Worm (Caenorhabditis elegans) whole organism, midembryonic: ENCODE results near the gene R07B7.6.

Source experiments
- T22C8.4 ChIP-seq: fragments of 200-800 bp; sonication (Bioruptor generic); IDR thresholded peaks from 2 replicates; pipeline ENCODE4 v1.3.6; 2022; ENCODE audit warnings: missing genetic modification characterization, missing compliant biosample characterization
- cog-1 ChIP-seq: sonication (generic microtip); optimal IDR thresholded peaks from 2 replicates; lab custom pipeline; 2016; ENCODE audit warnings: missing genetic modification characterization, missing compliant biosample characterization
- flt-1 ChIP-seq: fragments of 200-800 bp; sonication (Bioruptor generic); IDR thresholded peaks from 2 replicates; pipeline ENCODE4 v1.3.6; 2022; ENCODE audit warnings: missing genetic modification characterization, missing compliant biosample characterization
- klf-2 ChIP-seq: fragments of 200-800 bp; sonication (Bioruptor generic); conservative IDR thresholded peaks from 2 replicates; pipeline ENCODE4 v1.3.6; 2022; ENCODE audit warnings: missing genetic modification reagents, missing genetic modification characterization, missing compliant biosample characterization
- med-1 ChIP-seq: sonication (generic microtip); optimal IDR thresholded peaks from 2 replicates; lab custom pipeline; 2017; ENCODE audit warnings: missing genetic modification characterization, mild to moderate bottlenecking, missing compliant biosample characterization, antibody characterized with exemption, missing genetic modification reagents; ENCODE audit not compliant: insufficient read depth
- ref-1 ChIP-seq: fragments of 200-800 bp; sonication (Bioruptor generic); conservative IDR thresholded peaks from 2 replicates; pipeline ENCODE4 v1.3.6; 2022; ENCODE audit warnings: missing genetic modification reagents, missing genetic modification characterization, missing compliant biosample characterization
- tab-1 ChIP-seq: fragments of 200-800 bp; sonication (Bioruptor generic); IDR thresholded peaks from 2 replicates; pipeline ENCODE4 v1.3.6; 2022; ENCODE audit warnings: missing genetic modification characterization, missing compliant biosample characterization
- ztf-23 ChIP-seq: fragments of 200-800 bp; sonication (Bioruptor generic); IDR thresholded peaks from 2 replicates; pipeline ENCODE4 v1.3.6; 2022; ENCODE audit warnings: missing genetic modification reagents, missing genetic modification characterization, missing compliant biosample characterization
- ztf-29 ChIP-seq: fragments of 200-800 bp; sonication (Bioruptor generic); IDR thresholded peaks from 2 replicates; pipeline ENCODE4 v1.3.6; 2022; ENCODE audit warnings: missing genetic modification reagents, missing genetic modification characterization, missing compliant biosample characterization

The R07B7.6 gene

DNA sequence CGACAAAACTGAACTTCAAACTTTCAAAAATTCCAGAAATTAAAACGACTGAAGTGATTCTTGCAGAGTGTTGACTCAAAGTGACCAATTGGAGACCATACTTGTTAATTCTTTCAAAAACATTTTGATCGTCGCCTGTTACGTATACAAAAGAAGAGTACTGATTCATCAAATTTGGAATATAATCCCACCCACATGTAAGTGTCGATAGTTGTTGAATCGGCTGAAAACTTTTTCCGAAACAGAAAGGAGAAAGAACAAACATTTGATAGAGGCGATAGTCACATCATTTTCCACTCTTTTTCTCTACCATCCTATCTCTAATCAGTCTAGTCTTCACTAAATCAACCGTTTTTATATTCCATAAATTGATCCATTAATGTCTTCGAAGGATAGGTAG lies 29.1 kb upstream of the R07B7.6 start, which contains the start of gene nhr-153:
TSS of gene nhr-153 (plus strand) at position 301 of the 400 bp plus-strand sequence.
- TF ChIP-seq tab-1 (no peak), med-1 (GFP tag; lab: Kevin White, UChicago) (no peak), T22C8.4 (no peak), klf-2 (GFP tag; lab: Robert Waterston, UW) (no peak), ztf-23 (no peak), flt-1 (GFP tag; lab: Robert Waterston, UW) (no peak), ztf-29 (GFP tag; lab: Robert Waterston, UW) (no peak), cog-1 (tag; lab: Kevin White, UChicago) (no peak), ref-1 (GFP tag; lab: Robert Waterston, UW) (no peak)

DNA sequence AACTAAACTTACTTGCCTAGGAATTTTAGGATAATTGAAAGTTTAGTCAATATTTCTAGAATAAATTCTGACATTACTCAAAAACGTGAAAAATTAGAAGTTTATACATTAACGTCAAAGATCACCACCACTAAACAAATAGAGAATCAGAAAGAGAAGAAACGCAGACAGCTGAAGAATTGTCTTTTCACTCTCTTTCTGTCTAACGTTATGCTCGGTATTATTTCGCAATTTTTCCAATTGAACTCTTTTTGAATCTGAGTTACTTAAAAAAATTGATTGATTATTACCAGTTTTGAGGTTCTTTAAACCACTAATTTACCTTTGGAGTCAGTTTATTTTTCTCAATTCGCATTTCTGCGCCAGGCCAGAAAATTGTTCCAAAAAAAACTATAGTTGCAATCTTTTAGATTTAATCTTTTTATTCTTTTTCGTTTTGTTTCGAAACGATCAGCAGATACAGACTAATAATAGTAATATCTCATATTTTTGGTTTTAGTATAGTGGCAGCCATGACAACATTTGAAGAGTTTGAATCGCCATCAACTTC lies 26.1 kb upstream of the R07B7.6 start, which contains the start of gene nhr-154:
TSS of gene nhr-154 (plus strand) at position 500 of the 550 bp plus-strand sequence.
- no peak for TF ChIP-seq ref-1 (GFP tag; lab: Robert Waterston, UW)
- TF ChIP-seq med-1 (GFP tag; lab: Kevin White, UChicago) = no peak
- no peak for TF ChIP-seq klf-2 (GFP tag; lab: Robert Waterston, UW)
- TF ChIP-seq cog-1 (tag; lab: Kevin White, UChicago) = no peak

DNA sequence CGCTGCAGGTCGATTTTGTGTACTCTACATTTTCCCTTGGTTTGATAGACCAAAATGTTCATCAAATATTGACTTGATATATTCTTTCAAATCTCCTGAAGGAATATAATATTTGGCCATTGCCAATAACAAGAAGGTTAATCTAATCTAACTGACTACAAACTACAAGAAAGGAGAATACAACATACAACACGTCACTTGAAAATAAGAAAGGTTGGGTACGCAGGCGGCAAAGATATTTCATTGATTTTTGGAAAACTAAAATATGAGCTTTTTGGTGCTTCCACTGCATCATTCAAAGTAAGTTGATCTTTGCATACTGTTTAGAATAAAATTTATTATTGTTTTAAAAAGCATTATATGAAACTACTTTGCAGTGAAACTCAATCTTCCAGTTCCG lies 23.3 kb upstream of the R07B7.6 start, which contains the start of gene nhr-209:
TSS of gene nhr-209 (plus strand) at position 27 of the 400 bp plus-strand sequence.
- no peak for TF ChIP-seq cog-1 (tag; lab: Kevin White, UChicago)
- TF ChIP-seq flt-1 (GFP tag; lab: Robert Waterston, UW) = no peak
- no peak for TF ChIP-seq tab-1
- no peak for TF ChIP-seq ref-1 (GFP tag; lab: Robert Waterston, UW)
- no peak for TF ChIP-seq med-1 (GFP tag; lab: Kevin White, UChicago)
- no peak for TF ChIP-seq ztf-23
- no peak for TF ChIP-seq klf-2 (GFP tag; lab: Robert Waterston, UW)
- TF ChIP-seq ztf-29 (GFP tag; lab: Robert Waterston, UW) = no peak
- TF ChIP-seq T22C8.4 = no peak

- TF ChIP-seq med-1 (GFP tag; lab: Kevin White, UChicago) (no peak), tab-1 (no peak), ztf-29 (GFP tag; lab: Robert Waterston, UW) (no peak), ref-1 (GFP tag; lab: Robert Waterston, UW) (no peak), klf-2 (GFP tag; lab: Robert Waterston, UW) (no peak), ztf-23 (no peak), flt-1 (GFP tag; lab: Robert Waterston, UW) (no peak), cog-1 (tag; lab: Kevin White, UChicago) (no peak), T22C8.4 (no peak)
These were observed 21.1 kb upstream of the R07B7.6 start, which contains the start of gene nhr-207 for ce11 chrV:12095865-12096264. TSS of gene nhr-207 (plus strand) at chrV:12096146.

- TF ChIP-seq cog-1 (tag; lab: Kevin White, UChicago) (no peak), med-1 (GFP tag; lab: Kevin White, UChicago) (no peak), T22C8.4 (no peak), klf-2 (GFP tag; lab: Robert Waterston, UW) (no peak), ztf-23 (no peak), flt-1 (GFP tag; lab: Robert Waterston, UW) (no peak), ref-1 (GFP tag; lab: Robert Waterston, UW) (no peak), ztf-29 (GFP tag; lab: Robert Waterston, UW) (no peak), tab-1 (no peak)
These were observed 19.2 kb upstream of the R07B7.6 start, which contains the start of gene nhr-208 for ce11 chrV:12094030-12094429. TSS of gene nhr-208 (plus strand) at chrV:12094317.

ce11 chrV:12091759-12092158 lies 17.0 kb upstream of the R07B7.6 start, which contains the start of gene nhr-206:
TSS of gene nhr-206 (plus strand) at chrV:12092006.
- TF ChIP-seq T22C8.4 (no peak), cog-1 (tag; lab: Kevin White, UChicago) (no peak)

ce11 chrV:12088773-12089172 lies 14.0 kb upstream of the R07B7.6 start, which contains the start of gene R07B7.12:
TSS of gene R07B7.12 (plus strand) at chrV:12089073.
- TF ChIP-seq flt-1 (GFP tag; lab: Robert Waterston, UW) (no peak), klf-2 (GFP tag; lab: Robert Waterston, UW) (no peak), ztf-29 (GFP tag; lab: Robert Waterston, UW) (no peak), T22C8.4 (no peak)

DNA sequence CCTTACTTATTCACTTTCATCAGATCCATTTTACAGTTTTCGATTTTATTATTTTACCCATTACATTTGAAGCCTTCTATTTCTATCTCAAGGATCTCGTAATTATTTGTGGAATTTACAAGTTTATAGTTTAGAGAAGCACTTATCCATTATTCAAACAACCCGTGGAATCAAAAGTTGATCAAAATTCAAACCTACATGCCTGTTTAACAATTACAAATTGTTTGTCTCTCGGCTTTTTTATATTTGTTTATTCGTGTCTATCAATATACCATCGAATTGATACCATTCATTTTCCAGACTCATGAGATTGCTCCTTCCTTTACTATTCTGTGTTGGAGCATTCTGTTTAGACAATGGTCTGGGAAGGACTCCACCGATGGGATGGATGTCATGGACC lies 12.1 kb upstream of the R07B7.6 start, which contains the start of gene gana-1:
TSS of gene gana-1 (plus strand) at position 301 of the 400 bp plus-strand sequence.
- TF ChIP-seq tab-1 = no peak
- TF ChIP-seq flt-1 (GFP tag; lab: Robert Waterston, UW) = no peak
- TF ChIP-seq T22C8.4 = no peak
- no peak for TF ChIP-seq cog-1 (tag; lab: Kevin White, UChicago)
- no peak for TF ChIP-seq klf-2 (GFP tag; lab: Robert Waterston, UW)
- no peak for TF ChIP-seq ztf-23
- no peak for TF ChIP-seq med-1 (GFP tag; lab: Kevin White, UChicago)

ce11 chrV:12085867-12086634 lies 11.3 kb upstream of the R07B7.6 start:
- TF ChIP-seq med-1 (GFP tag; lab: Kevin White, UChicago) = no peak
- no peak for TF ChIP-seq klf-2 (GFP tag; lab: Robert Waterston, UW)
- no peak for TF ChIP-seq T22C8.4
- no peak for TF ChIP-seq tab-1
- no peak for TF ChIP-seq ztf-23
- no peak for TF ChIP-seq cog-1 (tag; lab: Kevin White, UChicago)
